Worm (Caenorhabditis elegans): ENCODE results near the gene mup-4.

Gene mup-4

DNA sequence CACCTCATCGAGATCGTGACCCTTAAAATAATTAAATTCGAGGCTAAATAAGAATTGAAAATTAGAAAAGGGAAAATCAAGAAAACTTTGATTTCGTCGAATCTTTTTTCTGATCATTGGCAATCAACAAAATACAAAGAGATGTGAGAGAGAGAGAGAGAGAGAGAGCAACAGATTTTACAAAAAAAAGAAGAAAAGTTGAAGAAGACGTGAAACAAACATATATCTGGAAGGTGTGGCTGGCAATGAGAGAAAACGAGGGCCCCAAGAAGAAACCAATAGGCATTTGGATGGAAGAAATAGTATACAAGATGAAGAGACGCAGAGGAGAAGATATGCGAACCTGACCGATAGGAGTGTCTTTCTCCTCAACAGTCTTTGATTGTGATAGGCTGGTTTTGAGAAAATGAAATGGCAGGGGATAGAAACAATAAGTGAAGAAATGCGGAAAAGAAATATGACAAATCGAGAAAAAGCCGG is at the start of gene mup-4:
Gene mup-4 (minus strand): TSS at position 51 of the 480 bp plus-strand sequence.
- no peak for TF ChIP-seq unc-62 (GFP tag; optimal IDR thresholded peaks at IDR 0.05)

DNA sequence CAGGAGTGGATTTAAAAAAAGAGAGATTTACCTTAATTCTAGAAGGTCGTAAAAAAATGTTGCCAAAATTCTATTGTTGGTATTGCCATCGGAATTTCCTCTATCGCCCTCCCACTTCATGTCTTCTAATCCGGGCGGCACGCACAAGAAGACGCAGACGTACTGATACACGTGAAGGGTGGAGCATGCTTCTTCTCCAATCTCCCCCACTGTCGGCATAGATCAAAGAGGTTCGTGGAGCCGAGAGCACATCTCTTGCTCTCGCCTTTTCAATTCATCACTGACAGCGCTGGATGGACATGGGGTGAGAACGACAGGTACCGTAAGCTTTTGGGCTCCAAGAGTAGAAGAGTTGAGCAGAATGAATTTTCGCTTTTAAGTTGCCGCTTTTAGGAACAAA is 47.7 kb upstream of the mup-4 start, which contains the start of gene lin-39:
Gene lin-39 (minus strand): TSS at position 74 of the 400 bp plus-strand sequence.
- TF ChIP-seq unc-62 (GFP tag; optimal IDR thresholded peaks at IDR 0.05): no peak

DNA sequence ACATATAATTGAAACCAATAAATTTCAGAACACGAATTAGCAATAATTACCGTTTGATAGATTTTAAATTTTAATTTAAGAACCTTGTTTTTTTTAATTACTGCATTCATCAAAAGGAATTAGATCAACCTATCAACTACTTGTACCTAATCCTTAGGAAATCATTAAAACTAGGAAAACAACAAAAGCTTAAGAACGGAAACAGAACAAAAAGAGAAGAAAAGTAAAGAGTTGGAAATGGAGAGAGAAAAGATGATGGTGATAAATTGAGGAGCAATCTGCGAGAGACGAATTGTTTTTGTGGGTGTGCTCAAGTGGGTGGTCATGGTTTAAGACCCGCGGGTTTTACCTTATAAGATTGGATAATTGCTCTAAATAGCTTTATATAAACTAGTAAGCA is 46.4 kb upstream of the mup-4 start:
- TF ChIP-seq unc-62 (GFP tag; optimal IDR thresholded peaks at IDR 0.05): no peak

DNA sequence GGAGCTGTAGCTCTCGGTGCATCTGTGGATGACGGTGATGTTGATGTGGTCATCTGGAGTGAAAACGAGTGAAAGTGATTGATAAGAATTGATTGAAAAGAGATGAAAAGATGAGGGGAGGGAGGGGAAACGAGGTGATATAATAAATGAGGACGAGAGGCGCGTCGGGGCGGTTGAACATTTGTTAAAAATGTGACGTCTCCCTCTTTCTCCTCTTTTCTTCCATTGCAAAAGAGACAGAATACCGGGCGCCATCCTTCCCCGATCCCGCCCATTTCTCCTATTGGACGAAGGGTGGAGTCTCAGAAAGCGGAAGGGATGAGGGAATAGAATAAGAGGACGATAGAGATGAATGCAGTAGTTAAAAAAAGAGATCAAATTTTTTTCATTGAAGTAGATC is 45.7 kb upstream of the mup-4 start:
- no peak for TF ChIP-seq unc-62 (GFP tag; optimal IDR thresholded peaks at IDR 0.05)

DNA sequence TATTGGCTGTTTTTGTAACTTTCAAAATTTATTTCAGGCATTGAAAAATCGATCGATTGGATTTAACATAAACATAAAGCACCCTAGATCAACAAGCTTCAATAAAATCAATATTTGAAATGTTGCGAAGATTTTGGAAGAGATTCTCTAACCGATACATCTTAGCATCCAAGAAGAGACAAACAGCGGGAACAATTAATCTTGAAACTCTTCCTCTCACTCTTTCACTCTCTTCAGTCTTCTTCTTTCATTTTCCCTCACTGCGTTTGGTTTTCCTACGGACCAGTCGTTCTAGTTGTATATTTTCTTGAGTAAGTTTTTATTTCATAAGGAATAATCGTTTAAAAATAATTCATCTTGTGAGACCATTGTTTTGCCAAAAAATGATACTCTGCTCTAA is 44.1 kb upstream of the mup-4 start:
- no peak for TF ChIP-seq unc-62 (GFP tag; optimal IDR thresholded peaks at IDR 0.05)

DNA sequence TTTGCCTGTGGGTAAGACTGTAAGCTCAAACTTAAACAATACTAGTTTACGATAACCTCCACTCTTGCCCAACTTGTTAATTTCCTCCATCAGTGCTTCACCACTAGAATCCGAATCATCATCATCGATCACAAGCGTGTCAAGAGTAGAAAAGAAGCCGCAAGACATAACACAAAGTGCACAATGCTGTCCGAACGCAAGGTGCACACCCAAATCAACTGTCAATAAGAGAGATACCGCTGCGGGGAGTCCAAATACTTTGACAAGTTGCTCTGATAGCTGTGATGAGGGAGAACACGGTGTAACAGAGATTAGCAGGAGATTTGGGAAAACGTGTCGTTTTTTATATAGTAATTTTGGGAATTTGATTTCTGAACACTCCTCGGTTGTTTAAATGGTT is 42.5 kb upstream of the mup-4 start:
- no peak for TF ChIP-seq unc-62 (GFP tag; optimal IDR thresholded peaks at IDR 0.05)

DNA sequence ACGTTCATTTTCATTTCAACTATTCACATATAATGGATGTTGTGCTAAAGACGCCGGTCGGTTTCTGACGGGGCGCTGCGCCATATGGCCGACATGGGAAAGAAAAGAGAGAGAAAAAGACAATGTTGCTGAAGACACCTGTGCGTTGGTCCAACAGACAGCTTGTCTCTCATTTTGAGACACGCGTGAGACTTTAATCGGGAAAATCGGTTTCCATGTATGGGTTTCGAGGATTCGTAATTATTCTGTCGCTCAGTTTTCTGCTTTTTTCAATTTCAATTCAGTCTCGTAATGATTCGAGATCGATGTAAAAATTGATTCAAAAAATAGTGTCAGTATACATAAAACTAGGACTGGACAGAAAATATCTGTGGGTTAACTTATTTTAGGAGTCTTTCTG is 41.9 kb upstream of the mup-4 start:
- no peak for TF ChIP-seq unc-62 (GFP tag; optimal IDR thresholded peaks at IDR 0.05)

DNA sequence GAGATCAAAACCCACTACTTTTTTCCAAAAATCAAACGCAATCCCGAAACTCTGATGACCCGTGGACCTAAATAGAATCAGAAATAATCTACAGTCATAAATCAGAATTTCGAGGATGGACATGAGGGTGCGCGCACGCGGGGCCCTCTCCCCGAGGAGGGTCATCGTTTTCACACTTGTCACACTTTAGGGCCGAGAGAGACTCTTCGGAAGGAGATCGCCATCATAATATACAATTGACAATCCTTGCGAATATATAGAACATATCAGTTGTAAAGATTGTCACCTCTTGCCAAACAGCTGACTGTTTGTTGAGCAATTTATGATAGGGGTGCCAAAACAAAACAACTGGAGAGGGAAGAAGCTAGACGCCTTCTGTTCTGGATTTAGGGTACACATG is 41.2 kb upstream of the mup-4 start:
- TF ChIP-seq unc-62 (GFP tag; optimal IDR thresholded peaks at IDR 0.05): no peak

DNA sequence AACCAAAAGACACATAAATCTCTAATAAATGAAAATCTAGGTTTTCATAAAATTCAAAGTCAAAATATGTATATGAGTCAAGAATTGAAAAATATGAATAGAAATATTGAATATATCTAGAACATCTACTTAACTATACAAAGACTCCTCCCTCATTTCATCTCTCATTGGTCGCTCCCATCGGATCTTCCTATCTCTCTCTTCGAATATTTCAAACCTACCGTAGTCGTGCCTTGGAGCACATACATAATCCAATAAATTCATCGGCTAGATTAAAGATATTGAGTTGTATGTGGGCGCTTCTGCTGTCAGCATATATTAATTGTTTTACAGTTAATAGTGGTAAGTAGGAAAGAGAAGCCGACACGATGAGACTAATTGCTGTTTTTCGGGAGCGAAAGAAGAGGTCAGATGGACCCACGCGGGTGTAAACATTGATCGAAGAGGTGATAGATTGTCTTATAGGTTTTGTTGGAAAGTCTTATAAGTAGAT is 38.1 kb upstream of the mup-4 start:
- no peak for TF ChIP-seq unc-62 (GFP tag; optimal IDR thresholded peaks at IDR 0.05)

DNA sequence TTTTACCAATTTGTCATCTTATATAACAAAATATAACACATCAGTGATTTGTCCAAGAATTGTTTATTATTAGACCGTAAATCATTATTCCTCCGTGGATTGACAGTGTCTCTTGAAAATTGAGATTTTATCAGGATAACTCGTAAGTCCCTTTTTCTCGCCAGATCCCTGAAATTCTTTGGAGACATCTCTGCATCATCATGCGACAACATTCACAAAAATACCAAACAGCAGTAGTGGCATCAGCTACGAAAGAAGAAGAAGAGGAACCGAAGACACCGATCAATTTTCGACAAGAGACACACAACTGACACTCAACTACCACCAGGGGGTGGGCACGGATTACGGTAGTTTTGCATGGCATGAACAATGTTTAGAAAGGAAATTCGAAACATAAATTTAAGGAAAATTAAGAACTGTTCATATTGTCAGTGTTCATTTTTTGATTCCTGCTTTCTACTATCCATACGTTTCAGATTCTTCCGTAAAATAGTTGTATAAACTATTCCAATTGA is 36.0 kb upstream of the mup-4 start:
- no peak for TF ChIP-seq unc-62 (GFP tag; optimal IDR thresholded peaks at IDR 0.05)

DNA sequence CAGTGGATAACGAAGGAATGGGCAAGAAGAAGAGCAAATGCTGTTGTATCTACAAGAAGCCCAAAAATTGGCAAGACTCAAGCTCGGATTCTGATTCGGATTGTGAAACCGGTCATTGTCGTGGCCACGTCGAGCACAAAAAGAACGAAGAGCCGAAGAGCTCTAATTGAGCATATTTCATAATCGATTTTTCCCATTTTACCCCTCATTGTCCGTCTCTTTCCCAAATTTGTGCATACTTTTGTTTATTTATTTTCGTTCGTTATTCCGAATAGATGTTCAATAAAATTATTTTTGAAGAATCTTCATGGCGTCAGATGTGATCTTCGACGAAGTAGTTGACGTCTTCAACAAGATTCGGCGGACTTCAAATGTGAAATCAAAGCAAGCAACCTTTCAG is 32.3 kb upstream of the mup-4 start, which contains the start of gene lig-4:
Gene lig-4 (plus strand): TSS at position 301 of the 400 bp plus-strand sequence.
- no peak for TF ChIP-seq unc-62 (GFP tag; optimal IDR thresholded peaks at IDR 0.05)

DNA sequence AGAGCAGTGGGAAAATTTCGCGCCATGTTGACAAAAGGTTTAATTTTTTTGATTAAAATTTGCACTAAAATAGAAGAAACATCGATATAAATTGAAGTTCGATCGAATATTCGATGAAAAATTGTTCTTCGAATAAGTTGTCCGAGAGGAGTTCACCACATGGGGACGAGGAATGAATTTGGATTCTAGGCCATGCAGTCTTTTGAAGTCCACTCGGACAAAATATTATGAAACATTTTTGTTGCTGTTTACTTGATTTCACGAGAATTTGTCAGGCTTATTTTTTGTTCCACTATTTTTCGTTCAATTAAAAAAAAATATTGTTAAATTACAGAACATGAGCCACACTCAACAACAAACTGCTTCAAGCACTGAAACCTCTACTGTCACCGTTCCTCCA is 31.8 kb upstream of the mup-4 start, which contains the start of the genes cux-7 and C07H6.2:
Gene cux-7 (minus strand): TSS at position 174 of the 400 bp plus-strand sequence.
Gene C07H6.2 (plus strand): TSS at position 338 of the 400 bp plus-strand sequence.
- TF ChIP-seq unc-62 (GFP tag; optimal IDR thresholded peaks at IDR 0.05): no peak

DNA sequence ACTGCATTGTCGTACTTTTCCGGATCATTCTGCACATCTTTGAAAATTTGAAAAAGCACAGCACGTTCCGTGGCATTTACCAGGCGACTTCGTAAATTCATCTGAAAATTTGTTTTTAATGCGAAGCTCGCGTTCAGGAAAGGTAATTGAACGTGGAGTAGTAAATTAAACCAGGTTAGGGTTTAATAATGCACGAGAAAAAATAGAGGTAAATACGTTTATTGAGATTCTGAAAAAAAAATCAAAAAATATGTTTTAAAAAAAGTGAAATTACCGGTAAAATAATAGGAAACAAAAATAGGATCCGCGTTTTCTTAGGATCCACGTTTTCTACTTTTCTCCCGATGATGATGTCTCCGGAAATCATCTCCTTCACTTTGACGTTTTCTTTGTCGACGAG is 29.5 kb upstream of the mup-4 start, which contains the start of gene clk-2:
Gene clk-2 (minus strand): TSS at position 101 of the 400 bp plus-strand sequence.
- no peak for TF ChIP-seq unc-62 (GFP tag; optimal IDR thresholded peaks at IDR 0.05)

DNA sequence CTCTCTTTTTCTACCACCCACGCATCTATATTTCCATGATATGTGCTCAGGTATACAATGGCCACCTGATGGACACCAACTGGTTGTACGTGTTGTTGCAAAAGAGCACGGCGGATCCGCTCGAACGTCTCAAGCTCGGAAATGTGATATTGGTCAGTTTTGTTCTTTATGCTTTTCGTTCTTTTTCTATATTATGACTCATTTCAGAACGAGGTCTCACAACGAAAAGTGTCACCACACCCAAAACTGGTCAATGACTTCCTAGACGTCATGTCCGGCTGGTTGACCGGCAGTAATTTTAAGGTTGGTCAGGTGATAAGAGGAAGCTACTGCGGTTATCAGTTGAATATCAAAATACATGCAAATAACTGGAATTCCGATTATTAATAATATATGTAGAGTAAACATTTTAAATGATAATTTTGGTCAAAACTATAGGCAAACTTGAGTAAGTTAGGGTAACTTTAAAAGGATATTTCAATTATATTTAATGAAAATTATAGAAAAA is 19.3 kb upstream of the mup-4 start, which contains the start of gene cls-1:
Gene cls-1 (plus strand): TSS at position 51 of the 508 bp plus-strand sequence.
- TF ChIP-seq unc-62 (GFP tag; optimal IDR thresholded peaks at IDR 0.05): no peak

DNA sequence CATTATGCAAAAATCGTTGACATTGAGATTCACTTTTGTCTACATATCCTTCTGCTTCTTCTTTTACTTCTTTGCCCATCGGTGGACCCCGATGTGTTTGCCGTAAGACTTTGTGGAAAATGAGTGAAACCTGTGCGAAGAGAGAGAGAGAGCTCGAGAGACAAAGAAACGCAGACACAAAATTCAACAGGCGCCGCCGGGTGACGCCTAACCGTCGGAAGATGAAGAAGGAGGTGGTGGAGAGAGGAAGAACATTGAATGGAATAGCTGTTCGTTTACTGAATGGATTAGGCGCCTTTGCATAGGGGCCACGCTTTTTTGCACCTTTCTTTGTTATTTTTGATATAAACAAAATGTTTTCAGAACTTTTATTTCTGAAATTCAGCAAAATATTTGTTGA is 18.1 kb upstream of the mup-4 start:
- TF ChIP-seq unc-62 (GFP tag; optimal IDR thresholded peaks at IDR 0.05): no peak

DNA sequence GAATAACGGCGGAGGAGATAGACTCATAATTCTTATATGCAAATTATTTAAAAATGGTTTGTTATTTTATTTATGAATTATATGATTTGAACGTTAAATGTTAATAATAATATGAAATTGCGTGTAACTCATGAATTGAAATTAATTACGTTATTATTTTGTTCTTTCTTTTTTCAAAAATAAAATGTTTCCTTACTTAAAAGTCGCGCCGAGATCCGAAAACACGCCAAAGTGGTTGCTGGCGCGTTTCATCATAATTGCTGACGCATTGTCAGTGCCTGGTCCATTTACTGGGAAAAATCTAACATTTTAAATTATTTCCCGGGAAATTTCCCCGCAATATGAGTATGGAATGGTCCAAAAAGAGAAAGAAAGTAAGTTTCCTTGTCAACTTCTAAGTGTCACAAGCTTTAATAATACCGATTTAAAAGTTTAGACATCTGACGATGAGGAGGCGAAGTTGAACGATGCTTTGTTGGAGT is 10.6 kb upstream of the mup-4 start, which contains the start of the genes C07H6.9 and sap-140:
Gene C07H6.9 (minus strand): TSS at position 51 of the 482 bp plus-strand sequence.
Gene sap-140 (plus strand): TSS at position 318 of the 482 bp plus-strand sequence.
- no peak for TF ChIP-seq unc-62 (GFP tag; optimal IDR thresholded peaks at IDR 0.05)

DNA sequence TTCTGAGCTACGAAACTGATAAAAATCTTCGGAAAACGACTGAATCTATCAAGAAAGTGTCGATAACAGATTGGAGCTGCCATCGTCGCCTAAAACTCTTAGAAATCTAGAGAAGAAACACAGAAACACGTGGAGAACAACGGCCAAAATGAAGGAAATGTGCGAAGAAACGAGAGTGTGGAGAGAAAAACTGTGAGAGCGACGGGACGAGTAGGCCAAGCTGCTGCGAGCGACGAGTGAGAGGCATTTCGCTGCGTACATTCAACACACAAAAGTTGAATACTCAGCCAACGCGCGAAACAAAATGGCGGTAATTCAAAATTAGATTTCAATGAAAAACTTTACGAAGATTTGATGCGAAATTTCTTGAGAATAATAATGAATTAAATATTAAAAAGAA is 9.4 kb upstream of the mup-4 start:
- no peak for TF ChIP-seq unc-62 (GFP tag; optimal IDR thresholded peaks at IDR 0.05)

All from whole organism, dauer.